Worm (Caenorhabditis elegans) whole organism, late embryonic: Measurements from ENCODE around the gene lev-8.

ENCODE experiments used
- ceh-22 ChIP-seq: sonication (generic microtip); optimal IDR thresholded peaks from 2 replicates; lab custom pipeline; 2017; ENCODE audit warnings: missing biosample characterization, missing genetic modification characterization
- nhr-11 ChIP-seq: fragments of 150-350 bp; optimal IDR thresholded peaks from 2 replicates; lab custom pipeline; 2014; ENCODE audit warnings: missing biosample characterization, missing genetic modification characterization
- pqm-1 ChIP-seq: sonication (generic microtip); optimal IDR thresholded peaks from 2 replicates; lab custom pipeline; 2016; ENCODE audit warnings: missing genetic modification characterization, missing compliant biosample characterization
- rnt-1 ChIP-seq: sonication (generic microtip); optimal IDR thresholded peaks from 2 replicates; lab custom pipeline; 2016; ENCODE audit warnings: missing genetic modification characterization, missing compliant biosample characterization
- tbx-2 ChIP-seq: sonication (generic microtip); optimal IDR thresholded peaks from 2 replicates; lab custom pipeline; 2016; ENCODE audit warnings: missing genetic modification characterization, missing compliant biosample characterization

DNA sequence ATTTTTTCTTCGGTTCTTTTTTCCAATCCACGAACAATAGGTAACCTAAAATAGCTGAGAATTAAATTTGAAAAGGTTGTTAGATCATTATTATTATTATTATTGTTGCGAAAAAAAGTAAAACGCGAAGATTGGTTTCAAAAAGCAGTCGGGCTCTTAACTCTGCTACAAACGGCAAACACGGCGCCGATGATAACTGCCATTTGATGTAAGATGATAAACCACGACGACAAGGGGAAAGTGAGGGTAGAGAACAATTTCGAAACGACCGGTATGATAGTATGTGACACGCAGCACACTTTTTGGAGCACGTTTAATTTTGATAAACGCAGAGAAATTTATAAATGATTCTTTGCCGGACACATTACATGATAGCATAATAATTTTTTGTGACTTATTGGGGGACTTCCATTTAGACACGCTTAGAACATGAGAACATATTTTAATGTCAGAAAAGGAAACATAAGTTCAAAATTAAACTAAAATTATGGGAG is 41.7 kb upstream of the lev-8 start, which contains the start of gene hpo-34:
- TF ChIP-seq pqm-1 = no peak
- no peak for TF ChIP-seq tbx-2 (tag; lab: Kevin White, UChicago)
- no peak for TF ChIP-seq nhr-11 (tag; lab: Kevin White, UChicago)
- TF ChIP-seq rnt-1 (tag; lab: Kevin White, UChicago) = no peak
- TF ChIP-seq ceh-22 (tag; lab: Kevin White, UChicago) = no peak
